Fruit fly (Drosophila melanogaster): Measurements from ENCODE around the gene CG2887.

dm6 chrX:10474625-10475024, 3.7 kb downstream of the CG2887 start, which contains the start of gene nocte:
- TF ChIP-seq CG7101 (tag; optimal IDR thresholded peaks at IDR 0.05) (peak; percentile 4), Hr96 (GFP tag; optimal IDR thresholded peaks at IDR 0.05) (no peak), bab1 (GFP tag; optimal IDR thresholded peaks at IDR 0.05) (peak; percentile 50), ovo (GFP tag; optimal IDR thresholded peaks at IDR 0.05) (peak; percentile 6), CG1620 (GFP tag; optimal IDR thresholded peaks at IDR 0.05) (peak; percentile 67), CG12768 (GFP tag; optimal IDR thresholded peaks at IDR 0.05) (no peak), Clk (GFP tag; optimal IDR thresholded peaks at IDR 0.05) (no peak)

Measured in whole organism, adult.